In genomic region chr3L:10742813-10743212, dm6 we compare ENCODE assay signal across 3 fruit fly cellular contexts.
A peak's percentile ranks its signal among the peaks of the same experiment; 100 is the strongest.
TF ChIP-seq lines count a peak whose summit lies in the region.

No protein-coding gene starts in this region.

TF ChIP-seq in whole organism, embryonic, 481 proteins besides CTCF, POLR2A, EP300 and RAD21 (continued from another document):
- TF ChIP-seq rib (GFP tag; IDR thresholded peaks at IDR 0.05; lab: Robert Waterston, UW): 0 out of 2 replicates have a peak, but pooled peaks have one; percentile 45
- peak; percentile 72 for TF ChIP-seq grn (GFP tag; optimal IDR thresholded peaks at IDR 0.05; lab: Kevin White, UChicago)
- peak; percentile 39 for TF ChIP-seq oc (tag; optimal IDR thresholded peaks at IDR 0.05; lab: Kevin White, UChicago)
- peak; percentile 34 for TF ChIP-seq corto (GFP tag; optimal IDR thresholded peaks at IDR 0.05; lab: Kevin White, UChicago)
- TF ChIP-seq pho (GFP tag; optimal IDR thresholded peaks at IDR 0.05; lab: Kevin White, UChicago): no peak
- peak; percentile 10 for TF ChIP-seq Med (GFP tag; lab: Kevin White, UChicago)
- TF ChIP-seq Trl (optimal IDR thresholded peaks at IDR 0.05; lab: Kevin White, UChicago): peak; percentile 64 to 65
- TF ChIP-seq Trl (GFP tag; optimal IDR thresholded peaks at IDR 0.05; lab: Kevin White, UChicago): no peak
- 0 out of 3 replicates have a peak, but pooled peaks have one; percentile 27 for TF ChIP-seq CG34224 (GFP tag; IDR thresholded peaks at IDR 0.05; lab: Robert Waterston, UW; ENCODE audit: partially characterized antibody)
- TF ChIP-seq B-H2 (GFP tag; optimal IDR thresholded peaks at IDR 0.05; lab: Kevin White, UChicago): peak; percentile 18
- TF ChIP-seq crol (GFP tag; IDR thresholded peaks at IDR 0.05; lab: Robert Waterston, UW): peak; percentile 22; the same call in 1 of the 2 replicates
- peak; percentile 13 for TF ChIP-seq CG5180 (GFP tag; optimal IDR thresholded peaks at IDR 0.05; lab: Kevin White, UChicago)
- no peak for TF ChIP-seq cato (GFP tag; optimal IDR thresholded peaks at IDR 0.05; lab: Kevin White, UChicago; ENCODE audit: borderline replicate concordance)
- no peak for TF ChIP-seq pan (optimal IDR thresholded peaks at IDR 0.05; lab: Kevin White, UChicago)
- peak in 1 of 2 experiments; percentile 18 for TF ChIP-seq pan (GFP tag; optimal IDR thresholded peaks at IDR 0.05 in 1 of 2, IDR thresholded peaks at IDR 0.05 in 1 of 2)
- TF ChIP-seq CG8765 (GFP tag; IDR thresholded peaks at IDR 0.05; lab: Robert Waterston, UW): no peak
- TF ChIP-seq CG12219 (GFP tag; optimal IDR thresholded peaks at IDR 0.05; lab: Kevin White, UChicago): no peak
- TF ChIP-seq sqz (GFP tag; optimal IDR thresholded peaks at IDR 0.05; lab: Kevin White, UChicago): peak; percentile 69

TF ChIP-seq in whole organism, prepupa, 60 proteins besides CTCF, POLR2A, EP300 and RAD21 (continued from another document):
- no peak for TF ChIP-seq lz (GFP tag; optimal IDR thresholded peaks at IDR 0.05; lab: Kevin White, UChicago)
- TF ChIP-seq fd85E (GFP tag; optimal IDR thresholded peaks at IDR 0.05; lab: Kevin White, UChicago): peak; percentile 3
- peak; percentile 25 for TF ChIP-seq pdm3 (GFP tag; optimal IDR thresholded peaks at IDR 0.05; lab: Kevin White, UChicago)
- TF ChIP-seq CG15336 (GFP tag; IDR thresholded peaks at IDR 0.05; lab: Robert Waterston, UW): peak; percentile 37; the same call in 1 of the 2 replicates
- TF ChIP-seq CG8632 (GFP tag; optimal IDR thresholded peaks at IDR 0.05; lab: Kevin White, UChicago): peak; percentile 12
- TF ChIP-seq CG11294 (GFP tag; IDR thresholded peaks at IDR 0.05; lab: Robert Waterston, UW): no peak
- TF ChIP-seq Lpt (GFP tag; optimal IDR thresholded peaks at IDR 0.05; lab: Kevin White, UChicago): peak; percentile 66
- TF ChIP-seq CG6854 (GFP tag; optimal IDR thresholded peaks at IDR 0.05; lab: Kevin White, UChicago): peak; percentile 75
- TF ChIP-seq svp (GFP tag; lab: Kevin White, UChicago): peak; percentile 95
- TF ChIP-seq CG9139 (GFP tag; optimal IDR thresholded peaks at IDR 0.05; lab: Kevin White, UChicago): peak; percentile 5
- TF ChIP-seq dsx (GFP tag; optimal IDR thresholded peaks at IDR 0.05; lab: Kevin White, UChicago; ENCODE audit: poor library complexity, severe bottlenecking): peak; percentile 14
- TF ChIP-seq CG6276 (GFP tag; optimal IDR thresholded peaks at IDR 0.05; lab: Kevin White, UChicago): no peak
- peak; percentile 53; the same call in 2 of the 3 replicates for TF ChIP-seq CG8119 (GFP tag; IDR thresholded peaks at IDR 0.05; lab: Robert Waterston, UW)
- no peak for TF ChIP-seq Hr4 (GFP tag; optimal IDR thresholded peaks at IDR 0.05; lab: Kevin White, UChicago)
- TF ChIP-seq vri (GFP tag; optimal IDR thresholded peaks at IDR 0.05; lab: Kevin White, UChicago): peak; percentile 29
- TF ChIP-seq OdsH (GFP tag; optimal IDR thresholded peaks at IDR 0.05; lab: Kevin White, UChicago): no peak
- no peak for TF ChIP-seq Ets21C (GFP tag; optimal IDR thresholded peaks at IDR 0.05; lab: Kevin White, UChicago)

TF ChIP-seq in whole organism, wandering third instar larva, 38 proteins besides CTCF, POLR2A, EP300 and RAD21 (continued from another document):
- no peak for TF ChIP-seq Jra (GFP tag; optimal IDR thresholded peaks at IDR 0.05; lab: Kevin White, UChicago)
- TF ChIP-seq Hr83 (GFP tag; optimal IDR thresholded peaks at IDR 0.05; lab: Kevin White, UChicago; ENCODE audit: poor library complexity, severe bottlenecking): no peak
- no peak for TF ChIP-seq CG32264 (GFP tag; optimal IDR thresholded peaks at IDR 0.05; lab: Kevin White, UChicago)
- TF ChIP-seq sage (GFP tag; optimal IDR thresholded peaks at IDR 0.05; lab: Kevin White, UChicago): peak; percentile 53
TF ChIP-seq in whole organism, wandering third instar larva: peak in this region for 15.
